Fruit fly (Drosophila melanogaster) Kc167 (cell line): ENCODE results near the gene eIF3i.

Experiments
- Myc ChIP-seq: fragments of >200 bp; optimal IDR thresholded peaks from 2 replicates; lab custom pipeline; 2017; ENCODE audit warnings: missing external identifiers
- Sin3A ChIP-seq: fragments of >200 bp; optimal IDR thresholded peaks from 2 replicates; lab custom pipeline; 2018; ENCODE audit warnings: missing external identifiers
- h ChIP-seq: fragments of >200 bp; optimal IDR thresholded peaks from 3 replicates; lab custom pipeline; 2018; ENCODE audit warnings: missing external identifiers
- insv ChIP-seq: fragments of >200 bp; optimal IDR thresholded peaks from 3 replicates; lab custom pipeline; 2018; ENCODE audit warnings: missing external identifiers
- psq ChIP-seq: fragments of >200 bp; optimal IDR thresholded peaks from 2 replicates; lab custom pipeline; 2017; ENCODE audit warnings: missing external identifiers
- ttk ChIP-seq: sonication (Bioruptor generic); optimal IDR thresholded peaks from 2 replicates; lab custom pipeline; 2017; ENCODE audit warnings: missing external identifiers

Gene eIF3i

DNA sequence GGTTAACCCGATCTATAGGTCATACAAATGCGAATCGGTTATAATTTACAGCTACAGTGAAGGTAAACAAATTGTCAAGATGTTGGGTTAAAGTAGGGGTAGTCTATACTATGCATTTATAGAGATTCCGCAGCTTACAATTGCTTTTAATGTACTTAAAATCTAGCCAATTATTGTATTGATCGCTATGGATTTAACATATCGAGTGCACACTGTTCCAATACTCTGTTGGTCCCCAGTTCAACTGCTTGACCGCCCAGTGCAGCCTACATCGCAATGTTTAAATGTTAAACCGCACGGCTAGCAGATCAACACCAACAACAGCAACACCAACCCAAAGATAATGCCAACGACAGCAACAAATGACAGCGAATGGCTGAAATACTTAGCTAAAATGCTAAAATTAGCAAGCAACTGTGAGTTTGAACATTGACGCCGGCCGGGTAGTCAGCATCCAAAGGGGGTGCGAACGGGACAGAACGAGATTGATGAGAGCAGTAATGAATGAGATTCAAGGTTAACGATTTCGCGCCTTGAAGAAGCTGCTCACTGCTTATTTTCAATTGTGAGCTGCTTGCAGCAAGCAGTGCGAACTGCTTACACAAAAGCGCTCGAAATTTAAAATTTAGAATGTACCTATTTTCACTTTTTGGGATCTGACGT is 33.5 kb upstream of the eIF3i start:
- TF ChIP-seq insv (lab: Kevin White, UChicago) (no peak), Myc (no peak), h (no peak), psq (lab: Kevin White, UChicago) (no peak), Sin3A (lab: Kevin White, UChicago) (no peak), ttk (lab: Kevin White, UChicago) (no peak)

DNA sequence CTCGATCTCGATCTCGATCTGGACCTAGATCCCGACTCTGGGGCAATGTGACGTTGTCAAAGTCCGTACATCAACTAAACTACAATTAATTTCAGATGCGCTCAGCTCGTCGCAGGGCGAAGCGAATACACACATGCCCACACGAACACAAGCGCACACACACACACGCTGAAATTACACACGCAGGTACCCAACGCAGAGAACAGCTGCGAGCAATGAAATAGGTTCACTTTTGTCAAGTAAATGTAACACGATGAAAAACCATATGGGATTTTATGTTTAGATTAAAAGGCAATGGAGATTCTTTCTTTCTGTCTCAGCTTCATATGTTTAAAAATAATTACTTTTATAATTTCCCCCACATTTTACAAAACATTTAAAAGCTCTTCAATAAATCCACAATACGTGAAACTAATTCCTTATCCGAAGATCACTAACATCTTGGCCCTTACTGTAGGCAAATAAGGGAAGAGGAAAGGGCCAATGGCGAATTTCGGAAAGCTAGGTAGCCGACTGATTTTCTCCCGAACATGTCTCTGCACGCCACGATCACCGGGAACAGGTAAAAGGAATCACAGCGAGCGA is 32.8 kb upstream of the eIF3i start:
- TF ChIP-seq h: no peak
- no peak for TF ChIP-seq Myc
- no peak for TF ChIP-seq psq (lab: Kevin White, UChicago)
- no peak for TF ChIP-seq Sin3A (lab: Kevin White, UChicago)
- TF ChIP-seq ttk (lab: Kevin White, UChicago): no peak
- TF ChIP-seq insv (lab: Kevin White, UChicago): no peak

DNA sequence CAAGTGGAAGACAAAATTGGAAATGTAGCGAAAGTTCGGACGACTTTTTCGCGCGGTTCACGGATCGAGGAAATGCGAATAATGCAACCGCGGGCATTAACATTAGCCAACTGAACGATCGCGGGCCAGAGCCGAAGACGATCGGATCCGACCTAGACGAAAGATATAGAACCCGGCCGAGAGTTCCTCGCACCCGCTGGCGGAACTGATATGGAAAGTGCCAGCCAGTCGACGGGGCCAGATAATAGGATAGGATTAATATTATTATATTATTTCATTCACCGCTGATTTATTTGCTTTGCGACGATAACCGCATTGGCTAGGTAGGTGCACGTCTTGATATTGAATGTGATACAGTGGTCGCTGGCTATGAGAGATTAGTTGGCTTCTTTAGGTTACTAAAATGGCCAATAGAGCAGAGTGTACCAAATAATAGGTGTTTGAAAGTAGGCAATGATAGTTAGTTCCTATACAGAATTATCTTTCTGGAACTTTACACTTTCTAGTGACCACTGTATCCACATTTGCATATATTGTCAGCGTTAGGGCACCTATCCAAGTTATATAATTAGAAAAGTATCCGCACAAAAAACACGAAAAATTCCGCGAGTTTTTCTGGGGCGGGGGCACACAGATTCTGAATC is 31.9 kb upstream of the eIF3i start:
- no peak for TF ChIP-seq insv (lab: Kevin White, UChicago)
- no peak for TF ChIP-seq h
- TF ChIP-seq Sin3A (lab: Kevin White, UChicago): no peak
- TF ChIP-seq psq (lab: Kevin White, UChicago): no peak
- no peak for TF ChIP-seq Myc
- TF ChIP-seq ttk (lab: Kevin White, UChicago): no peak

DNA sequence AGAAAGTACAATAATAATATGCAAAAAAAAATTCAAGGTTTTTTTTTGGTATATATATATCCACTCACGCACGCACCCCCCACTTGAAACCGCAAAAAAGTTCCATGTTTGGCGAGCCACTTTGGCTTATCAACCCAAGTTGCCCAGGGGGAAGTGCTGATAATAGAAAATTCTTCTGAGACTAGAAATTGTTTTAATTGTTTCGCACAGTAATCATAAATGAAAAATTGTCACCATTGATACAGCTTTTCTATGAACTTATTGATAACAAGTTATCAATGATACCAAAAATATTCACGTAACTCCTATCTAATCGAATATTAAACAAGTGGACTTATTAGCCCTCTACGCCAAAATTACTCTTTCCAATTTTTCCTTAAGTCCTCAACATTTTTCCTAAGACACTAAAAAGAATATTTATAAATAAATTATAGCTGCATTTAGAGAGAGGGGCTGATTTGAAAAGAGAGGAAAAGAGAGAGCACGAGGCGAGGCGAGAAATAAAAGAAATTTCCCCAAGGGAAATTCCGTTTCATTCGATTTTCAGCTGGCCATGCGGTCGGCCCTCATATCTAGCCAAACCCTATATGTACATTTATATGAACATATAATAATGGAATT is 31.1 kb upstream of the eIF3i start:
- no peak for TF ChIP-seq h
- TF ChIP-seq ttk (lab: Kevin White, UChicago): no peak
- TF ChIP-seq insv (lab: Kevin White, UChicago): no peak
- no peak for TF ChIP-seq psq (lab: Kevin White, UChicago)
- TF ChIP-seq Myc: no peak
- TF ChIP-seq Sin3A (lab: Kevin White, UChicago): no peak

DNA sequence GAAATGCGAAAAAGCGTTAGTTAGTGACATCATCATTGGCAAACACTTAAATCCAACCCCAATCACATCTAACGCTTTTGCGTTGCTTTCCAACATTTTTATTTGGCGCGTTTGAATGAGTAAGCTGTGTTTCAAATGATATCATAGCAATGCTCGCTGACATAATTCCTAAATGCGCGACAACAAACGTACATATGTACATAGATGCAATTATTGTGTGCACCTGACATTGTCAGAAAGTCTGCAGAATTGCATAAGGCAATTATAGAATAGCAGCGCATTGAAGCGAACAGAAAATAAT is 30.6 kb upstream of the eIF3i start:
- TF ChIP-seq psq (lab: Kevin White, UChicago) (no peak), h (no peak), insv (lab: Kevin White, UChicago) (no peak), Myc (no peak), ttk (lab: Kevin White, UChicago) (no peak), Sin3A (lab: Kevin White, UChicago) (no peak)

DNA sequence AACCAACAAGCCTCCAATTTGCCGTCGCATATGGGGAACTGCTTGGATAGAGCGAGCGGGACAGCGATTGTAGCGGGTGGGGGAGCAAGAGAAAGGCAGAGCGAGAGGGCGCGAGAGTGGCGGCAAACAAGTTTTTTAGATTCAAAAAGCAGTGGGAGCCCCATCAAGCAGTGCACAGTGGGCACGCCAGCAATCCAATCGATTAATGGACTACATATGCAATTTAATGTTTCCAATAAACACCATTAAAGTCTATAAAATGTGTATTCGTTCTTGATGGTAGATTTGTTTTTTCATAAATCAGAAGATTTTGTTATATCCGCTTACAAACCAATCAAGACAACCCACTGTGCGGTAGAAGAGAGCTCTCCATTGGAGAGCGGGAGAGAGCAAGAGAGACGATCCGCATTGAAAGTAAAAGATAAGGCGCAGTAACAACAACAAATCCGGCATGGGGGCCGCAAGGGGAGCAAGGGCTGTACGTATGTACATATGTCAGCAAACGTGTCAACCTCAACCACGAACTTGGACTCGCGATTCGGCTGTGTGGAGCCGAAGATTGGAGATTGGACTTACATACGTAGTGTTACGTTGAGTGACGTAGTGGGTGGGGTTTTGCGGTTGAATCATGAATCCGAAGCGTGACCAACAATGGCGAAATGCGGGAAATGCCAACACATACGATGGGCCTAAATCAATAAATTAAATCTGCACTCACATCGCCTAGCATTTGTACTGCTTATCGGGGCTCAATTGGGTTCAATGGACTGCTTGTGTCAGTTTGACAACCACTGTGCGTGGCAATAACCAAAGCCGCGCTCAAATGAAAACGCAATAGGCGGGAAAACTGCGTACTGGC is 30.1 kb upstream of the eIF3i start:
- no peak for TF ChIP-seq Sin3A (lab: Kevin White, UChicago)
- TF ChIP-seq psq (lab: Kevin White, UChicago): no peak
- TF ChIP-seq insv (lab: Kevin White, UChicago): no peak
- TF ChIP-seq h: no peak
- no peak for TF ChIP-seq ttk (lab: Kevin White, UChicago)
- TF ChIP-seq Myc: no peak

DNA sequence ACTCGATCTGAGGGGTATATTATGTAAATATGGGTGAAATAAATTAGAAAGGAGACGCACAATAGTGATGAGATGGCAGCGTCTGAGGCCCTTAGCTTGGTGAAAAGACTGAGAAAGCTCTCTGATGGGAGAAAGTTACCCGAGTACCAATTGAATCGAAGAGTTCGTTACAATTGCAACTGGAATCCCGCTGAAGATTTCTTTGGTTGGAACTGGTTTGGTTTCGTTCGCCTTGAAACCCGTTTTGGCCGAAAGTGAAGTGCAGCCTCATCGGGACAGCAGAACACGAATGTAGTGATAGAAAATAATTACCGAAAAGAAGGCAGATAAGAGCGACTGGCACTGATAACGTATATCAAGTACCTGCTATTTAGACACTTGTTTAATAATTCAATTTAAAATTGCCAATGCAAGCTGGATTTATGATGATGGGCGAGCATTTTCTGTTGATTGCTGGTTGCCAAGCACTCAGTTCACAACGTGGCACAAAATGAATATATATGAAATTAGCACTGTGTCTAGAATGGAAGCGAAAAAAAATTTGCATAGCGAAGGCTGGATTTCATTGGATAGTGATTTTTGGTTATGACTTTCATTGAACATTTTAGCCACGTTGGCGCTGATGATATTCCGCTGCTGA is 28.8 kb upstream of the eIF3i start:
- TF ChIP-seq Myc (no peak), insv (lab: Kevin White, UChicago) (no peak), Sin3A (lab: Kevin White, UChicago) (no peak), psq (lab: Kevin White, UChicago) (no peak), ttk (lab: Kevin White, UChicago) (no peak), h (no peak)

DNA sequence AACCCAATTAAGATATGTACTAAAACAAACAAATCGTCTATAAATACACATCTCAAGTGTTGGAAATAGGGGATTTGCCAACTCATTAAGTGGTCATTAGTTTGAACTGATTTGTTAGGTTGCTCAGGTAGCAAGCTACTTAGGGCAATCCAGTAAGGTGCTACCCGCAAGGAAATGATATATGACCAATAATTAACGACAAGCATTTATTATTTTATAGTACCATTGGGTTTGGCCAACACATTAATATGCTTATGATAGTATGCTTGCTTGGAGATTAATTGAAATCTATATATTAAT is 28.2 kb upstream of the eIF3i start:
- TF ChIP-seq psq (lab: Kevin White, UChicago) (no peak), h (no peak), Myc (no peak), Sin3A (lab: Kevin White, UChicago) (no peak), insv (lab: Kevin White, UChicago) (no peak), ttk (lab: Kevin White, UChicago) (no peak)

DNA sequence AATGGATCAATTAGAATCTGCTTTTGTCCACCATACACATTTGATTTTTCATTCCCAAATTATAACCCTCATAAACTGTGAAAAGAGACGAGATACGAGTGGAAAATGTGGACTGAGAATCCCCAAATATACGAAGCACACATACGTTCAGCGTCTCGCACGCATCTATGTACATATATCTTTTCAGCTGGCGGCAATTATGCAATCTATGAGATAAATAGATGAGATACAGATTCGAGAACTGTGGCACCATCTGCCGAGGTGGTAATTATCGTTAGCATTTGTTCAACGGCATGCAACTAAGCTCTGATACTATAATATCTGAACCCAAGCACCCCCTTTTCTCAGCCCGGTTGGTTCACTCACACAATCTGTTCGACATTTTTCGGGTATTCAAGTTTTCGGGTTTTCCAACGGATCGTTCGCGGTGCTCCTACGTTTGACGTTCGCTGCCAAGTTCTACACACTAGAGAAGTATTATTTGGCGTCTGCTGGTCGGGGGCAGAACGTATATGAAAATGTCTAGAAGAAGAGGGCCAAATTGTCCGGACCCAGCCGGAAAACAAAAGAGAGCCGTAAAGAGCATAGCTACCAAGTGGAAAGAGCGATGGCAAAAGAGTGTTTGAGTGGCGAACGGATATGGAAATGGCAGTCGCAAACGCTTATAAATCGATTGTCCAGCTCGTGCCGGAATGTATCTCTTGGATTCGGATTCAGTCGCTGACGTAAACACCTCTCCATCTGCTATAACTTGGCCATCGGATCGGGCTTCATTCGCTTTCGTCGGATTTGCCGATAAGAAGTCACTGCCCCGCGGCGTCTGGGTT is 27.6 kb upstream of the eIF3i start:
- TF ChIP-seq h: no peak
- no peak for TF ChIP-seq Sin3A (lab: Kevin White, UChicago)
- no peak for TF ChIP-seq Myc
- TF ChIP-seq psq (lab: Kevin White, UChicago): no peak

DNA sequence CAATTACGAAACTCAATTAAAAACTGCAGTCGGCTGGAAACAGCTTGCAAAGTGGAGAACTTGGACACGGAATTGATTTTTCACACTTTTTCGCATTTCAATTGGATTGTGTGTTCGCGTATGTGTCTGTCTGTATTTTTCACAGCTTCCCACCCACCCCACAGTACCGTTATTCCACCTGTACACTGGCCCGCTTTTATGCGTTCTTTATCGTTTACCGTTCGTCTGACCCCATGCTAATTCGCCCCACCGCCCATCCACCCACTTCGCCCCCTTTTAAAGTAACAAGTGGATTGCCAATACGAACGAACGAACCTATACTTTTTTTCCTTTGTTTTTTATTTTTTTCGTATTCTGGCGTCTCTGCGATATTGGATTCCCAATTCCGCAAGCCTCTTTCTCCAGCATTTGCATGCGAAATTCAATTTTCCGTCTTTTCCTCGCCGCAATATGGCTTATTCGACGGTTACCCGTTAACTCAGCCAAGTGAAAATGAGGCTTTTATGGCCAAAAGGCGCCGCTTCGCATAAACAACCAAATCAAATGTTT is 14.6 kb upstream of the eIF3i start:
- TF ChIP-seq psq (lab: Kevin White, UChicago): no peak
